Fruit fly (Drosophila melanogaster) whole organism, prepupa: ENCODE results near the gene CG4619.

Source experiments
- Blimp-1 ChIP-seq: fragments of 200-800 bp; sonication (Bioruptor generic); optimal IDR thresholded peaks from 3 replicates; lab custom pipeline; 2017; ENCODE audit warnings: missing biosample characterization, missing genetic modification characterization, mild to moderate bottlenecking, moderate library complexity, missing genetic modification reagents
- CG10631 ChIP-seq: fragments of 200-800 bp; sonication (Bioruptor generic); optimal IDR thresholded peaks from 2 replicates; lab custom pipeline; 2016; ENCODE audit warnings: missing biosample characterization, missing genetic modification characterization
- CG10669 ChIP-seq: fragments of 200-800 bp; sonication (Bioruptor generic); optimal IDR thresholded peaks from 3 replicates; lab custom pipeline; 2018; ENCODE audit warnings: missing biosample characterization, mild to moderate bottlenecking, missing genetic modification characterization, moderate library complexity
- CG11294 ChIP-seq: fragments of 200-800 bp; sonication (Bioruptor generic); IDR thresholded peaks from 2 replicates; pipeline ENCODE4 v1.3.6; 2022; ENCODE audit warnings: missing biosample characterization, missing genetic modification characterization
- CG11902 ChIP-seq: fragments of 200-800 bp; sonication (Bioruptor generic); optimal IDR thresholded peaks from 3 replicates; lab custom pipeline; 2016; ENCODE audit warnings: missing biosample characterization, missing genetic modification characterization
- CG15336 ChIP-seq: fragments of 200-800 bp; sonication (Bioruptor generic); IDR thresholded peaks from 2 replicates; pipeline ENCODE4 v1.3.6; 2022; ENCODE audit warnings: missing biosample characterization, missing genetic modification characterization
- CG1621 ChIP-seq: fragments of 200-800 bp; sonication (Bioruptor generic); optimal IDR thresholded peaks from 3 replicates; lab custom pipeline; 2018; ENCODE audit warnings: missing biosample characterization, mild to moderate bottlenecking, missing genetic modification characterization
- CG16779 ChIP-seq: fragments of 200-800 bp; sonication (Bioruptor generic); optimal IDR thresholded peaks from 3 replicates; lab custom pipeline; 2017; ENCODE audit warnings: missing biosample characterization, mild to moderate bottlenecking, missing genetic modification characterization
- CG3032 ChIP-seq: fragments of 200-800 bp; optimal IDR thresholded peaks from 2 replicates; lab custom pipeline; 2019; ENCODE audit warnings: missing biosample characterization, mild to moderate bottlenecking, missing genetic modification characterization, moderate library complexity
- CG32006 ChIP-seq: fragments of 200-800 bp; sonication (Bioruptor generic); optimal IDR thresholded peaks from 3 replicates; lab custom pipeline; 2017; ENCODE audit warnings: missing biosample characterization, mild to moderate bottlenecking, missing genetic modification characterization
- CG3919 ChIP-seq: fragments of 200-800 bp; sonication (Bioruptor generic); optimal IDR thresholded peaks from 3 replicates; lab custom pipeline; 2016; ENCODE audit warnings: missing biosample characterization, missing genetic modification characterization
- CG4318 ChIP-seq: fragments of 200-800 bp; sonication (Bioruptor generic); optimal IDR thresholded peaks from 3 replicates; lab custom pipeline; 2017; ENCODE audit warnings: missing biosample characterization, mild to moderate bottlenecking, missing genetic modification characterization
- CG6163 ChIP-seq: fragments of 200-800 bp; sonication (Bioruptor generic); IDR thresholded peaks from 3 replicates; pipeline ENCODE4 v1.3.6; 2022; ENCODE audit warnings: missing biosample characterization, missing genetic modification characterization
- CG6276 ChIP-seq: fragments of 200-800 bp; sonication (Bioruptor generic); optimal IDR thresholded peaks from 2 replicates; lab custom pipeline; 2017; ENCODE audit warnings: missing biosample characterization, mild to moderate bottlenecking, missing genetic modification characterization
- CG6792 ChIP-seq: fragments of 200-800 bp; sonication (Bioruptor generic); optimal IDR thresholded peaks from 3 replicates; lab custom pipeline; 2016; ENCODE audit warnings: missing biosample characterization, missing genetic modification characterization
- CG6808 ChIP-seq: fragments of 200-800 bp; sonication (Bioruptor generic); optimal IDR thresholded peaks from 3 replicates; lab custom pipeline; 2017; ENCODE audit warnings: missing biosample characterization, missing genetic modification characterization, mild to moderate bottlenecking, moderate library complexity, missing genetic modification reagents
- CG6854 ChIP-seq: fragments of 200-800 bp; sonication (Bioruptor generic); optimal IDR thresholded peaks from 2 replicates; lab custom pipeline; 2017; ENCODE audit warnings: missing biosample characterization, mild to moderate bottlenecking, missing genetic modification characterization
- CG7368 ChIP-seq: fragments of 200-800 bp; sonication (Bioruptor generic); optimal IDR thresholded peaks from 3 replicates; lab custom pipeline; 2016; ENCODE audit warnings: missing biosample characterization, missing genetic modification characterization
- CG8319 ChIP-seq: fragments of 200-800 bp; sonication (Bioruptor generic); optimal IDR thresholded peaks from 3 replicates; lab custom pipeline; 2016; ENCODE audit warnings: missing biosample characterization, missing genetic modification characterization
- CG8632 ChIP-seq: fragments of 200-800 bp; sonication (Bioruptor generic); optimal IDR thresholded peaks from 3 replicates; lab custom pipeline; 2016; ENCODE audit warnings: missing biosample characterization, missing genetic modification characterization
- Eip75B ChIP-seq: fragments of 200-800 bp; sonication (Bioruptor generic); optimal IDR thresholded peaks from 3 replicates; lab custom pipeline; 2016; ENCODE audit warnings: missing biosample characterization, missing genetic modification characterization
- Eip93F ChIP-seq: fragments of 200-800 bp; sonication (Bioruptor generic); optimal IDR thresholded peaks from 2 replicates; lab custom pipeline; 2016; ENCODE audit warnings: missing biosample characterization, mild to moderate bottlenecking, missing genetic modification characterization
- Ets21C ChIP-seq: fragments of 200-800 bp; sonication (Bioruptor generic); optimal IDR thresholded peaks from 3 replicates; lab custom pipeline; 2016; ENCODE audit warnings: missing biosample characterization, missing genetic modification characterization
- Ets96B ChIP-seq: fragments of 200-800 bp; optimal IDR thresholded peaks from 2 replicates; lab custom pipeline; 2019; ENCODE audit warnings: missing biosample characterization, mild to moderate bottlenecking, missing genetic modification characterization, moderate library complexity
- Hr38 ChIP-seq: sonication (Bioruptor generic); optimal IDR thresholded peaks from 2 replicates; lab custom pipeline; 2016; ENCODE audit warnings: missing biosample characterization, missing genetic modification characterization
- Hr39 ChIP-seq: fragments of 200-800 bp; sonication (Bioruptor generic); optimal IDR thresholded peaks from 2 replicates; lab custom pipeline; 2016; ENCODE audit warnings: missing biosample characterization, missing genetic modification characterization
- Hr4 ChIP-seq: fragments of 200-800 bp; sonication (Bioruptor generic); optimal IDR thresholded peaks from 3 replicates; lab custom pipeline; 2016; ENCODE audit warnings: missing biosample characterization, missing genetic modification characterization
- Lpt ChIP-seq: fragments of 200-800 bp; sonication (Bioruptor generic); optimal IDR thresholded peaks from 3 replicates; lab custom pipeline; 2016; ENCODE audit warnings: missing biosample characterization, missing genetic modification characterization
- Met ChIP-seq: fragments of 200-800 bp; sonication (Bioruptor generic); optimal IDR thresholded peaks from 3 replicates; lab custom pipeline; 2016; ENCODE audit warnings: missing biosample characterization, missing genetic modification characterization
- OdsH ChIP-seq: fragments of 200-800 bp; sonication (Bioruptor generic); optimal IDR thresholded peaks from 3 replicates; lab custom pipeline; 2016; ENCODE audit warnings: missing biosample characterization, missing genetic modification characterization
- Smox ChIP-seq: fragments of 200-800 bp; sonication (Bioruptor generic); optimal IDR thresholded peaks from 3 replicates; lab custom pipeline; 2016; ENCODE audit warnings: missing biosample characterization, missing genetic modification characterization
- Sox102F ChIP-seq: fragments of 200-800 bp; sonication (Bioruptor generic); optimal IDR thresholded peaks from 2 replicates; lab custom pipeline; 2016; ENCODE audit warnings: missing biosample characterization, mild to moderate bottlenecking, missing genetic modification characterization
- Sox15 ChIP-seq: fragments of 200-800 bp; sonication (Bioruptor generic); optimal IDR thresholded peaks from 3 replicates; lab custom pipeline; 2016; ENCODE audit warnings: missing biosample characterization, missing genetic modification characterization
- achi ChIP-seq: fragments of 200-800 bp; sonication (Bioruptor generic); optimal IDR thresholded peaks from 3 replicates; lab custom pipeline; 2016; ENCODE audit warnings: missing biosample characterization, missing genetic modification characterization
- acj6 ChIP-seq: fragments of 200-800 bp; sonication (Bioruptor generic); optimal IDR thresholded peaks from 3 replicates; lab custom pipeline; 2016; ENCODE audit warnings: missing biosample characterization, missing genetic modification characterization
- dac ChIP-seq: fragments of 200-800 bp; sonication (Bioruptor generic); optimal IDR thresholded peaks from 2 replicates; lab custom pipeline; 2017; ENCODE audit warnings: missing biosample characterization, mild to moderate bottlenecking, missing genetic modification characterization
- dsx ChIP-seq: fragments of 200-800 bp; optimal IDR thresholded peaks from 3 replicates; lab custom pipeline; 2019; ENCODE audit warnings: missing biosample characterization, mild to moderate bottlenecking, missing genetic modification characterization, moderate library complexity; ENCODE audit not compliant: poor library complexity, severe bottlenecking
- eg ChIP-seq: fragments of 200-800 bp; sonication (Bioruptor generic); IDR thresholded peaks from 3 replicates; pipeline ENCODE4 v1.3.6; 2022; ENCODE audit warnings: missing biosample characterization, missing genetic modification characterization
- esn ChIP-seq: fragments of 200-800 bp; sonication (Bioruptor generic); optimal IDR thresholded peaks from 2 replicates; lab custom pipeline; 2016; ENCODE audit warnings: missing biosample characterization, mild to moderate bottlenecking, missing genetic modification characterization, moderate library complexity
- fd59A ChIP-seq: fragments of 200-800 bp; sonication (Bioruptor generic); optimal IDR thresholded peaks from 2 replicates; lab custom pipeline; 2017; ENCODE audit warnings: missing biosample characterization, mild to moderate bottlenecking, missing genetic modification characterization, missing genetic modification reagents
- fd85E ChIP-seq: fragments of 200-800 bp; sonication (Bioruptor generic); optimal IDR thresholded peaks from 3 replicates; lab custom pipeline; 2016; ENCODE audit warnings: missing biosample characterization, missing genetic modification characterization
- fkh ChIP-seq: fragments of 200-800 bp; sonication (Bioruptor generic); optimal IDR thresholded peaks from 3 replicates; lab custom pipeline; 2017; ENCODE audit warnings: missing biosample characterization, mild to moderate bottlenecking, missing genetic modification characterization, moderate library complexity
- net ChIP-seq: fragments of 200-800 bp; sonication (Bioruptor generic); optimal IDR thresholded peaks from 3 replicates; lab custom pipeline; 2016; ENCODE audit warnings: missing biosample characterization, missing genetic modification characterization
- pdm3 ChIP-seq: fragments of 200-800 bp; sonication (Bioruptor generic); optimal IDR thresholded peaks from 3 replicates; lab custom pipeline; 2016; ENCODE audit warnings: missing biosample characterization, missing genetic modification characterization
- salr ChIP-seq, 2 experiments: fragments of 200-800 bp; sonication (Bioruptor generic); optimal IDR thresholded peaks; 3 replicates each; lab custom pipeline; 2016 to 2018; ENCODE audit warnings: missing biosample characterization in 2 of 2, missing genetic modification characterization in 2 of 2, mild to moderate bottlenecking in 1 of 2
- spab ChIP-seq: fragments of 200-800 bp; sonication (Bioruptor generic); optimal IDR thresholded peaks from 2 replicates; lab custom pipeline; 2017; ENCODE audit warnings: missing biosample characterization, mild to moderate bottlenecking, missing genetic modification characterization, missing genetic modification reagents
- ss ChIP-seq, 2 experiments: fragments of 200-800 bp; sonication (Bioruptor generic); optimal IDR thresholded peaks; 2 replicates in 1 of 2; 3 replicates in 1 of 2; lab custom pipeline; 2017 to 2018; ENCODE audit warnings: mild to moderate bottlenecking in 2 of 2, missing biosample characterization in 2 of 2, missing genetic modification characterization in 2 of 2, moderate library complexity in 1 of 2
- topi ChIP-seq: fragments of 200-800 bp; sonication (Bioruptor generic); optimal IDR thresholded peaks from 3 replicates; lab custom pipeline; 2016; ENCODE audit warnings: missing biosample characterization, missing genetic modification characterization
- vri ChIP-seq: fragments of 200-800 bp; sonication (Bioruptor generic); optimal IDR thresholded peaks from 3 replicates; lab custom pipeline; 2016; ENCODE audit warnings: missing biosample characterization, mild to moderate bottlenecking, missing genetic modification characterization

CG4619 gene

DNA sequence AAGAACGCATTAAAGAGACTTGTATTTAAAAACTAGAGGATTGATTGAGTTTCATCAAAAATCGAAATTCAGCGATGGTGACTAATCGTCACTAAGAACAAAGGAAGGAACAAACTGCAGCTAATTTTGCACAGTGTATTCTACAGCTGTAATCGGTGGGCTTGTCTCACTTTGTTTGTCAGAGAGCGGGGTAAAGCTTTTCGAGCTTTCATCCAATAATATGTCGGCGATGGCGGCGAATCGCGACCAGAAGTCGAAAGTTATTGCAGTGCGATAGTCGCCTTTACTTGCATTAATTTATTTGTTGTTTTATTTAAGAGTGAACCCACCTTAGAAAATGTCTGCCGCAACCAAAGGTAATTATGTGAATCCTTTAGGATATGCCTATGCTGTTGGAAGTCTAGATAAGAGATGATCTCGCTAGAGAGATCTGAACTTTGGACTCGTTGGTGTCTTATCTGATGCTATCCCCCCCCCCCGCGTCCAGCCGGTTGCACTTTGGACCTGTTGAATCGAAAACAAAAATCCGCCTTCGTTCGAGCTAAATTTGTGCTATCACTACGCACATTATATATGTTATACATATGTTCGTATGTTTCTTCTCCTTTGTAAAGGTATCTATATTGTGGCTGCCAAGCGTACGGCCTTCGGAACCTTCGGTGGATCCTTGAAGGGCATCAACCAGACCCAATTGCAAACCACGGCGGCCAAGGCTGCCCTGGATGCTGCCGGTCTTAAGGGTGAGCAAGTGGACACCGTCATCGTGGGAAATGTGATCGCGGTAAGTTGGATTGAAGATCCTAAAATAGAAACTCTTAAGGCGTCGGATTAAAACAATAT is 23.4 kb upstream of the CG4619 start, which contains the start of gene yip2:
yip2 (plus strand) TSS at position 243 of the 840 bp plus-strand sequence.
- peak; percentile 82 for TF ChIP-seq vri (GFP tag; lab: Kevin White, UChicago)
- peak; percentile 84 for TF ChIP-seq esn (GFP tag; lab: Kevin White, UChicago)
- peak; percentile 76 for TF ChIP-seq CG6163 (GFP tag; lab: Robert Waterston, UW)
- peak; percentile 58 for TF ChIP-seq CG10631 (GFP tag; lab: Kevin White, UChicago)
- no peak for TF ChIP-seq CG11902 (GFP tag; lab: Kevin White, UChicago)
- TF ChIP-seq CG11294, result peak; percentile 10; the same call in 1 of the 2 replicates
- peak; percentile 98 for TF ChIP-seq CG10669 (GFP tag; lab: Kevin White, UChicago)
- TF ChIP-seq pdm3 (GFP tag; lab: Kevin White, UChicago), result peak; percentile 80
- TF ChIP-seq CG6808, result peak; percentile 99
- TF ChIP-seq CG1621, result peak; percentile 96
- TF ChIP-seq CG32006 (GFP tag; lab: Kevin White, UChicago), result peak; percentile 80
- TF ChIP-seq Ets21C (GFP tag; lab: Kevin White, UChicago), result peak; percentile 18
- TF ChIP-seq net (GFP tag; lab: Kevin White, UChicago), result peak; percentile 98
- TF ChIP-seq CG7368 (GFP tag; lab: Kevin White, UChicago), result peak; percentile 96
- peak; percentile 85 for TF ChIP-seq CG3032 (tag; lab: Kevin White, UChicago)
- TF ChIP-seq dsx, result peak; percentile 92
- peak; percentile 67 for TF ChIP-seq Hr38 (GFP tag; lab: Kevin White, UChicago)
- TF ChIP-seq fkh (GFP tag; lab: Kevin White, UChicago), result peak; percentile 61
- peak; percentile 99 for TF ChIP-seq CG16779 (tag; lab: Kevin White, UChicago)
- TF ChIP-seq CG8632 (GFP tag; lab: Kevin White, UChicago), result peak; percentile 81
- TF ChIP-seq fd59A, result peak; percentile 39
- TF ChIP-seq CG6792 (GFP tag; lab: Kevin White, UChicago), result peak; percentile 61
- TF ChIP-seq Met (GFP tag; lab: Kevin White, UChicago), result peak; percentile 87
- TF ChIP-seq Hr39 (GFP tag; lab: Kevin White, UChicago), result peak; percentile 43
- TF ChIP-seq Eip93F (GFP tag; lab: Kevin White, UChicago), result peak; percentile 91
- peak; percentile 54 for TF ChIP-seq acj6
- no peak for TF ChIP-seq CG4318 (GFP tag; lab: Kevin White, UChicago)
- TF ChIP-seq CG8319 (GFP tag; lab: Kevin White, UChicago), result peak; percentile 92
- TF ChIP-seq salr (GFP tag; optimal IDR thresholded peaks at IDR 0.05; lab: Kevin White, UChicago), result peak; percentile 91 to 93
- TF ChIP-seq Sox102F, result peak; percentile 88
- TF ChIP-seq eg (GFP tag; lab: Robert Waterston, UW), result peak; percentile 91
- TF ChIP-seq Sox15, result no peak
- TF ChIP-seq achi (GFP tag; lab: Kevin White, UChicago), result peak; percentile 77
- peak; percentile 75 for TF ChIP-seq dac (GFP tag; lab: Kevin White, UChicago)
- TF ChIP-seq CG6276, result peak; percentile 100
- TF ChIP-seq Blimp-1, result peak; percentile 96
- TF ChIP-seq OdsH (GFP tag; lab: Kevin White, UChicago), result peak; percentile 65
- TF ChIP-seq CG15336 (GFP tag; lab: Robert Waterston, UW), result peak; percentile 94
- peak; percentile 82 for TF ChIP-seq topi (GFP tag; lab: Kevin White, UChicago)
- peak; percentile 100 for TF ChIP-seq CG6854 (GFP tag; lab: Kevin White, UChicago)
- peak; percentile 87 for TF ChIP-seq Ets96B (tag; lab: Kevin White, UChicago)
- peak; percentile 84 for TF ChIP-seq Hr4 (GFP tag; lab: Kevin White, UChicago)
- peak; percentile 82 for TF ChIP-seq Eip75B (GFP tag; lab: Kevin White, UChicago)
- TF ChIP-seq spab, result peak; percentile 99
- TF ChIP-seq Lpt (GFP tag; lab: Kevin White, UChicago), result peak; percentile 95
- peak; percentile 57 for TF ChIP-seq Smox (GFP tag; lab: Kevin White, UChicago)
- TF ChIP-seq ss (GFP tag; optimal IDR thresholded peaks at IDR 0.05; lab: Kevin White, UChicago), result peak; percentile 100
- TF ChIP-seq CG3919 (GFP tag; lab: Kevin White, UChicago), result peak; percentile 92
- peak; percentile 96 for TF ChIP-seq fd85E (GFP tag; lab: Kevin White, UChicago)
